Worm (Caenorhabditis elegans) whole organism, L3 larva: ENCODE results near the gene ZC262.13.

Source experiments
- R02D3.7 ChIP-seq: fragments of 150-350 bp; optimal IDR thresholded peaks from 2 replicates; lab custom pipeline; 2014; ENCODE audit warnings: missing biosample characterization, missing genetic modification characterization
- ceh-9 ChIP-seq: sonication (generic microtip); optimal IDR thresholded peaks from 2 replicates; lab custom pipeline; 2018; ENCODE audit warnings: missing biosample characterization, missing genetic modification characterization
- pqm-1 ChIP-seq: fragments of 150-350 bp; optimal IDR thresholded peaks from 2 replicates; lab custom pipeline; 2017; ENCODE audit warnings: missing biosample characterization, missing genetic modification characterization, inconsistent platforms

ce11 chrIII:8300860-8301396 is 25.1 kb upstream of the ZC262.13 start:
- TF ChIP-seq pqm-1 (tag; lab: Kevin White, UChicago) (no peak), ceh-9 (tag; lab: Kevin White, UChicago) (no peak), R02D3.7 (tag; lab: Kevin White, UChicago) (no peak)
